Worm (Caenorhabditis elegans): ENCODE measurements around the gene catp-8.

catp-8 gene

ce11 chrIV:11479095-11479494, at the start of gene catp-8:
Gene catp-8, minus strand, starts transcription at chrIV:11479251.
- TF ChIP-seq lin-54 (GFP tag; optimal IDR thresholded peaks at IDR 0.05) (peak; percentile 24), pbrm-1 (GFP tag; IDR thresholded peaks at IDR 0.05) (peak; percentile 8; the same call in 1 of the 2 replicates), D2030.7 (GFP tag; IDR thresholded peaks at IDR 0.05) (no peak), ztf-18 (tag; optimal IDR thresholded peaks at IDR 0.05) (no peak), hrde-1 (tag; optimal IDR thresholded peaks at IDR 0.05; ENCODE audit: borderline replicate concordance) (no peak), madf-8 (GFP tag; conservative IDR thresholded peaks at IDR 0.05) (no peak), ztf-6 (GFP tag; IDR thresholded peaks at IDR 0.05) (no peak), zfh-2 (GFP tag; conservative IDR thresholded peaks at IDR 0.05) (no peak), T07F8.4 (tag; optimal IDR thresholded peaks at IDR 0.05) (no peak), mes-4 (tag; optimal IDR thresholded peaks at IDR 0.05) (no peak), Y53G8AR.9 (GFP tag; conservative IDR thresholded peaks at IDR 0.05) (no peak), dpff-1 (tag; optimal IDR thresholded peaks at IDR 0.05) (no peak), somi-1 (GFP tag; optimal IDR thresholded peaks at IDR 0.05) (no peak), repo-1 (tag; optimal IDR thresholded peaks at IDR 0.05) (peak; percentile 29), ceh-91 (GFP tag; IDR thresholded peaks at IDR 0.05) (no peak), madf-10 (tag; optimal IDR thresholded peaks at IDR 0.05) (no peak), efl-1 (GFP tag; optimal IDR thresholded peaks at IDR 0.05) (no peak), sptf-2 (GFP tag; optimal IDR thresholded peaks at IDR 0.05) (no peak), F49E8.2 (tag; optimal IDR thresholded peaks at IDR 0.05; ENCODE audit: insufficient read depth) (peak; percentile 37), fkh-3 (tag; optimal IDR thresholded peaks at IDR 0.05) (no peak), nhr-90 (tag; optimal IDR thresholded peaks at IDR 0.05) (no peak), ceh-58 (GFP tag; IDR thresholded peaks at IDR 0.05) (no peak), lsy-27 (tag; optimal IDR thresholded peaks at IDR 0.05; ENCODE audit: borderline replicate concordance, insufficient read depth) (no peak), ztf-25 (GFP tag; IDR thresholded peaks at IDR 0.05) (no peak), ztf-3 (GFP tag; optimal IDR thresholded peaks at IDR 0.05) (no peak), let-607 (tag; optimal IDR thresholded peaks at IDR 0.05) (peak in 1 of 2 experiments; percentile 14), ccch-3 (GFP tag; optimal IDR thresholded peaks at IDR 0.05) (no peak), F10E7.11 (tag; optimal IDR thresholded peaks at IDR 0.05) (no peak), F23B12.7 (tag; optimal IDR thresholded peaks at IDR 0.05; ENCODE audit: insufficient read depth) (no peak), Y95B8A.8 (GFP tag; IDR thresholded peaks at IDR 0.05) (no peak), lin-26 (GFP tag; IDR thresholded peaks at IDR 0.05) (no peak), nhr-120 (GFP tag; IDR thresholded peaks at IDR 0.05) (no peak), ets-4 (GFP tag; optimal IDR thresholded peaks at IDR 0.05) (no peak), aptf-2 (GFP tag; conservative IDR thresholded peaks at IDR 0.05) (no peak), die-1 (tag; optimal IDR thresholded peaks at IDR 0.05) (no peak), xnd-1 (tag; optimal IDR thresholded peaks at IDR 0.05) (no peak), ceh-100 (GFP tag; IDR thresholded peaks at IDR 0.05) (no peak), ama-1 (optimal IDR thresholded peaks at IDR 0.05) (peak; percentile 20), ama-1 (GFP tag; optimal IDR thresholded peaks at IDR 0.05) (peak in 1 of 2 experiments; percentile 71), F55B11.4 (tag; optimal IDR thresholded peaks at IDR 0.05; ENCODE audit: borderline replicate concordance, insufficient read depth) (no peak), C06A6.2 (GFP tag; conservative IDR thresholded peaks at IDR 0.05) (no peak), attf-3 (GFP tag; conservative IDR thresholded peaks at IDR 0.05) (no peak), nhr-80 (tag; optimal IDR thresholded peaks at IDR 0.05) (peak; percentile 7), Y67H2A.10 (GFP tag; conservative IDR thresholded peaks at IDR 0.05) (no peak), B0261.1 (tag; optimal IDR thresholded peaks at IDR 0.05) (no peak), madf-3 (GFP tag; IDR thresholded peaks at IDR 0.05) (peak; percentile 69; the same call in 1 of the 2 replicates), ztf-26 (tag; optimal IDR thresholded peaks at IDR 0.05) (no peak), sdz-38 (tag; optimal IDR thresholded peaks at IDR 0.05) (no peak), madf-6 (GFP tag; IDR thresholded peaks at IDR 0.05) (peak; percentile 56), zim-3 (tag; optimal IDR thresholded peaks at IDR 0.05) (no peak)

Data from whole organism, young adult.